Worm (Caenorhabditis elegans): ENCODE measurements around the gene unc-130.

DNA sequence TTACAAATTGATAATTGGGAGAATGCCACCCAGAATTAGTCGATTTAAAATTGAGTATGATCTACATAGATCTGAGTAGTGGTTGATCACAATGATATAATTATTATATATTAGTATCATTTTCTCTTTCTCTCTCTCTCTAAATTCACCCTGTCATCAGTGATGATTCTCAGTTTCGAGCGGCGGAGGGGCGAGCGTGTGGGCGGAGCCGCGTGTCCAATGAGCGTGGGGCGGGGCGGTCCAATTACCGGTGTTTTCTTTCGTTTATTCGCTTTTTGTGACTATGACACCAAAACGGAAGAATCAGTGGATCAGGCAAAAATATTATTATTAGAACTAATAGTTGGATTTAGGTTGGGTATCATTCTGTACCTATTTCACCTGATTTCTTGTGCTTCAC, 1.8 kb upstream of the unc-130 start:
- TF ChIP-seq nhr-6 (tag; optimal IDR thresholded peaks at IDR 0.05): no peak
- no peak for TF ChIP-seq nhr-237 (tag; optimal IDR thresholded peaks at IDR 0.05)
- no peak for TF ChIP-seq ztf-4 (tag; optimal IDR thresholded peaks at IDR 0.05)
- no peak for TF ChIP-seq nhr-23 (tag; optimal IDR thresholded peaks at IDR 0.05)
- no peak for TF ChIP-seq mdl-1 (tag; optimal IDR thresholded peaks at IDR 0.05)
- no peak for TF ChIP-seq blmp-1 (tag; optimal IDR thresholded peaks at IDR 0.05; ENCODE audit: insufficient read depth)
- TF ChIP-seq nhr-11 (tag; optimal IDR thresholded peaks at IDR 0.05): no peak
- no peak for TF ChIP-seq nhr-12 (tag; optimal IDR thresholded peaks at IDR 0.05)
- no peak for TF ChIP-seq aly-2 (tag; optimal IDR thresholded peaks at IDR 0.05)
- TF ChIP-seq lin-11 (tag; optimal IDR thresholded peaks at IDR 0.05): no peak
- no peak for TF ChIP-seq snpc-4 (tag; optimal IDR thresholded peaks at IDR 0.05)
- no peak for TF ChIP-seq lin-39 (tag; optimal IDR thresholded peaks at IDR 0.05)
- no peak for TF ChIP-seq skn-1 (tag; optimal IDR thresholded peaks at IDR 0.05)

Measured in whole organism, L2 larva.